Comparison of ENCODE assay signal across 6 worm cellular contexts in the genomic region with DNA sequence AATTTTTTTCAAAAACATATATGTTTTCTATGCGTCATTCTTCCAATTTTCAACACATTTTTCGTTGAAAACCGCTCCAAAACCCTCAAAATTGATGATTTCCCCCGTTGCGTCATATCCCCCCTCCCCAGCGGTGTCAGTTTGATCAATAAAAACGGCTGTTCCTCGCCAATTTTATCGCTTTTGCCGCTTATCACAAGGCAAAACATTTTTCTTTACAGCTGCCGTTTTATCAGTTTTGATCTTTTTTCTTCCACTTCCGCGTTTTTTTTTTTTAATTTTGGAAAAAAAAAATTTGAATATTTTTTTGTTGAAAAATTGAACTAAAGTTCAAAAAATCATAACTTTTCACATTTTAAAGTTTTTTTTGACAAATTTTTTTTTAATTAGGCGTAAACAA.
TF ChIP-seq lines count a peak whose summit lies in the region.

No protein-coding gene starts in this region.

TF ChIP-seq in whole organism, L2 larva, 48 proteins besides CTCF, POLR2A, EP300 and RAD21:
- no peak for TF ChIP-seq aly-2 (tag; optimal IDR thresholded peaks at IDR 0.05; lab: Kevin White, UChicago)
- peak; percentile 50 for TF ChIP-seq fos-1 (tag; optimal IDR thresholded peaks at IDR 0.05; lab: Kevin White, UChicago)

TF ChIP-seq in whole organism, L3 larva, 47 proteins besides CTCF, POLR2A, EP300 and RAD21:
- TF ChIP-seq elt-2 (tag; optimal IDR thresholded peaks at IDR 0.05; lab: Kevin White, UChicago) (peak; percentile 80), nhr-77 (tag; optimal IDR thresholded peaks at IDR 0.05; lab: Kevin White, UChicago) (no peak)

TF ChIP-seq in whole organism, L4 larva, 104 proteins besides CTCF, POLR2A, EP300 and RAD21:
- no peak for TF ChIP-seq ZK337.2 (GFP tag; IDR thresholded peaks at IDR 0.05; lab: Robert Waterston, UW)
- no peak for TF ChIP-seq tag-97 (GFP tag; IDR thresholded peaks at IDR 0.05; lab: Robert Waterston, UW)
- no peak for TF ChIP-seq ces-1 (GFP tag; optimal IDR thresholded peaks at IDR 0.05; lab: Kevin White, UChicago)
- TF ChIP-seq nhr-48 (tag; optimal IDR thresholded peaks at IDR 0.05; lab: Kevin White, UChicago), result no peak
- no peak for TF ChIP-seq duxl-1 (tag; optimal IDR thresholded peaks at IDR 0.05; lab: Kevin White, UChicago; ENCODE audit: poor library complexity)
- TF ChIP-seq hlh-30 (tag; optimal IDR thresholded peaks at IDR 0.05; lab: Kevin White, UChicago; ENCODE audit: insufficient read depth), result peak; percentile 29
- peak; percentile 56 for TF ChIP-seq pqm-1 (tag; optimal IDR thresholded peaks at IDR 0.05; lab: Kevin White, UChicago)
- TF ChIP-seq Y5F2A.4 (GFP tag; optimal IDR thresholded peaks at IDR 0.05; lab: Kevin White, UChicago), result no peak
- no peak for TF ChIP-seq egl-27 (tag; optimal IDR thresholded peaks at IDR 0.05; lab: Kevin White, UChicago)
- no peak for TF ChIP-seq dmd-9 (GFP tag; IDR thresholded peaks at IDR 0.05; lab: Robert Waterston, UW)
- TF ChIP-seq daf-16 (GFP tag; optimal IDR thresholded peaks at IDR 0.05; lab: Kevin White, UChicago), result no peak
- peak; percentile 28 for TF ChIP-seq daf-16 (tag; optimal IDR thresholded peaks at IDR 0.05; lab: Kevin White, UChicago)
- peak; percentile 55 for TF ChIP-seq dmd-6 (GFP tag; IDR thresholded peaks at IDR 0.05; lab: Robert Waterston, UW)
- TF ChIP-seq dve-1 (tag; optimal IDR thresholded peaks at IDR 0.05; lab: Kevin White, UChicago; ENCODE audit: insufficient read depth), result peak; percentile 29
- no peak for TF ChIP-seq lin-1 (GFP tag; IDR thresholded peaks at IDR 0.05; lab: Robert Waterston, UW)
- TF ChIP-seq nhr-41 (GFP tag; IDR thresholded peaks at IDR 0.05; lab: Robert Waterston, UW), result no peak

TF ChIP-seq in whole organism, late embryonic, 69 proteins besides CTCF, POLR2A, EP300 and RAD21:
- TF ChIP-seq elt-2 (tag; optimal IDR thresholded peaks at IDR 0.05; lab: Kevin White, UChicago) (peak; percentile 26), gmeb-2 (tag; optimal IDR thresholded peaks at IDR 0.05; lab: Kevin White, UChicago) (no peak)

TF ChIP-seq in whole organism, mixed stage, embryonic, 35 proteins besides CTCF, POLR2A, EP300 and RAD21:
- TF ChIP-seq zip-8 (tag; optimal IDR thresholded peaks at IDR 0.05; lab: Kevin White, UChicago) (peak; percentile 44), mab-5 (tag; optimal IDR thresholded peaks at IDR 0.05; lab: Kevin White, UChicago) (no peak), unc-120 (tag; optimal IDR thresholded peaks at IDR 0.05; lab: Kevin White, UChicago; ENCODE audit: poor library complexity, severe bottlenecking) (no peak)

TF ChIP-seq in whole organism, young adult, 124 proteins besides CTCF, POLR2A, EP300 and RAD21:
- TF ChIP-seq nhr-80 (tag; optimal IDR thresholded peaks at IDR 0.05; lab: Kevin White, UChicago), result peak; percentile 61
- peak; percentile 12 for TF ChIP-seq somi-1 (GFP tag; optimal IDR thresholded peaks at IDR 0.05; lab: Kevin White, UChicago)
- TF ChIP-seq tbx-9 (tag; optimal IDR thresholded peaks at IDR 0.05; lab: Kevin White, UChicago; ENCODE audit: borderline replicate concordance), result no peak
